Fruit fly (Drosophila melanogaster): ENCODE results near the gene CG14441.

Gene CG14441

DNA sequence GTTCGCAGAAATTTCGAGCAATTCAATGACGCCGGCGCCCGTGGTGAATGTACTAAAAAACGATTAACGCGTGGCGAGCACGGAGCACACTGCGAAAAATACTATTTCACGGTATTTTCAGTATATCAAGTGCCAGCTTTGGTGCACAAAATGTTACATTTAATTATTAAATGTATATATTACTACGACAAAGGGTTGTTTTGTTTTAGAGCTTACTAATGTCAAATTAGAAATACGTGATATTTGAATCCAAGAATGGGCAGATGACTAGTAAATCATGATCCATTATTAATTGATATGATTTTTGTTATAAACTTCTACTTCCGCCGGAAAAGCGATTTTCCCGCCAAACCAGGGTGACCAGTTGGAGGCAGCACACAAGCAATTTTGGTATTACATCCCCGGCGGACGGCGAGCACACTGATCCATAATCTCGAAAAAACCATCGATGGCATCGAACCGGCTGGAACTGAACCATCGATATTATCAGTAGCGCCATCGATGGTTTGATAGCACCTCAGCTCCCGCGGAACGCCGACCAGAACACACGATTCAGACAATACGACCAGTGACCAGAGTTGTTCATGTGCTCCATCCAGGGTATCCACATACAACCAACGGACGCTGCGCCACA lies 45.0 kb upstream of the CG14441 start, which contains the start of the genes CG3226 and Cdc7 (continued):
- TF ChIP-seq dmrt11E (tag; optimal IDR thresholded peaks at IDR 0.05), result peak; percentile 52
- peak; percentile 71 for TF ChIP-seq CG32532 (GFP tag; IDR thresholded peaks at IDR 0.05)
- no peak for TF ChIP-seq cas (GFP tag; IDR thresholded peaks at IDR 0.05)
- peak; percentile 26; the same call in 1 of the 2 replicates for TF ChIP-seq ap (GFP tag; IDR thresholded peaks at IDR 0.05)
- peak; percentile 51; the same call in 1 of the 3 replicates for TF ChIP-seq dysf (GFP tag; IDR thresholded peaks at IDR 0.05)
- peak; percentile 73 for TF ChIP-seq mirr (GFP tag; optimal IDR thresholded peaks at IDR 0.05)
- TF ChIP-seq Doc2 (GFP tag; IDR thresholded peaks at IDR 0.05), result no peak
- peak; percentile 57 for TF ChIP-seq fd3F (GFP tag; optimal IDR thresholded peaks at IDR 0.05)
- TF ChIP-seq CG3847 (GFP tag; IDR thresholded peaks at IDR 0.05), result peak; percentile 57; the same call in 1 of the 2 replicates
- TF ChIP-seq CTCF (GFP tag; optimal IDR thresholded peaks at IDR 0.05), result peak; percentile 48
- peak; percentile 58 for TF ChIP-seq CG8359 (GFP tag; optimal IDR thresholded peaks at IDR 0.05; ENCODE audit: borderline replicate concordance)
- no peak for TF ChIP-seq ab (GFP tag; optimal IDR thresholded peaks at IDR 0.05)
- TF ChIP-seq CG33557 (GFP tag; optimal IDR thresholded peaks at IDR 0.05), result peak; percentile 77
- peak; percentile 58 for TF ChIP-seq CG2202 (tag; optimal IDR thresholded peaks at IDR 0.05)
- 0 out of 2 replicates have a peak, but pooled peaks have one; percentile 21 for TF ChIP-seq seq (GFP tag; IDR thresholded peaks at IDR 0.05)
- peak; percentile 48; the same call in 1 of the 3 replicates for TF ChIP-seq Doc3 (GFP tag; IDR thresholded peaks at IDR 0.05; ENCODE audit: partially characterized antibody)
- peak; percentile 57 for TF ChIP-seq CG6254 (GFP tag; optimal IDR thresholded peaks at IDR 0.05)
- peak; percentile 67 for TF ChIP-seq Fer2 (tag; optimal IDR thresholded peaks at IDR 0.05)
- peak; percentile 65 for TF ChIP-seq gem (tag; optimal IDR thresholded peaks at IDR 0.05)
- peak; percentile 47 for TF ChIP-seq tap (tag; optimal IDR thresholded peaks at IDR 0.05)
- peak; percentile 65 for TF ChIP-seq scrt (GFP tag; optimal IDR thresholded peaks at IDR 0.05)
- peak; percentile 43; the same call in 1 of the 2 replicates for TF ChIP-seq Rx (GFP tag; IDR thresholded peaks at IDR 0.05)
- TF ChIP-seq Ets97D (GFP tag; optimal IDR thresholded peaks at IDR 0.05), result peak; percentile 98
- peak; percentile 64 for TF ChIP-seq CG18262 (tag; optimal IDR thresholded peaks at IDR 0.05)
- no peak for TF ChIP-seq CG12942 (GFP tag; optimal IDR thresholded peaks at IDR 0.05)
- TF ChIP-seq danr (GFP tag; IDR thresholded peaks at IDR 0.05), result no peak
- peak; percentile 58; the same call in 1 of the 3 replicates for TF ChIP-seq hb (GFP tag; IDR thresholded peaks at IDR 0.05; ENCODE audit: partially characterized antibody)
- TF ChIP-seq CG3065 (GFP tag; optimal IDR thresholded peaks at IDR 0.05), result peak; percentile 5
- TF ChIP-seq tna (GFP tag; IDR thresholded peaks at IDR 0.05; ENCODE audit: partially characterized antibody), result peak; percentile 72
- TF ChIP-seq CG33213 (GFP tag; optimal IDR thresholded peaks at IDR 0.05), result peak; percentile 63
- peak; percentile 48 for TF ChIP-seq CG13624 (GFP tag; optimal IDR thresholded peaks at IDR 0.05)
- peak; percentile 88 for TF ChIP-seq CG3281 (GFP tag; optimal IDR thresholded peaks at IDR 0.05)
- TF ChIP-seq CG2712 (tag; optimal IDR thresholded peaks at IDR 0.05), result peak; percentile 63
- peak; percentile 73 for TF ChIP-seq ato (GFP tag; IDR thresholded peaks at IDR 0.05; ENCODE audit: partially characterized antibody)
- TF ChIP-seq mld (GFP tag; IDR thresholded peaks at IDR 0.05; ENCODE audit: partially characterized antibody), result peak; percentile 65; the same call in 2 of the 3 replicates
- no peak for TF ChIP-seq Kr (GFP tag; optimal IDR thresholded peaks at IDR 0.05)
- peak; percentile 48; the same call in 1 of the 3 replicates for TF ChIP-seq CG14050 (GFP tag; IDR thresholded peaks at IDR 0.05)
- no peak for TF ChIP-seq sc (optimal IDR thresholded peaks at IDR 0.05)
- peak; percentile 48 for TF ChIP-seq sc (GFP tag; optimal IDR thresholded peaks at IDR 0.05)
- TF ChIP-seq kni (GFP tag; optimal IDR thresholded peaks at IDR 0.05), result peak; percentile 86
- TF ChIP-seq az2 (GFP tag; optimal IDR thresholded peaks at IDR 0.05), result peak; percentile 48
- no peak for TF ChIP-seq CG11085 (GFP tag; IDR thresholded peaks at IDR 0.05)
- TF ChIP-seq CG4854 (GFP tag; optimal IDR thresholded peaks at IDR 0.05), result peak; percentile 31
- peak; percentile 61 for TF ChIP-seq CG8388 (GFP tag; optimal IDR thresholded peaks at IDR 0.05)
- no peak for TF ChIP-seq abd-A (tag; optimal IDR thresholded peaks at IDR 0.05)
- no peak for TF ChIP-seq Taf1 (GFP tag; IDR thresholded peaks at IDR 0.05)
- TF ChIP-seq Abd-B (GFP tag; optimal IDR thresholded peaks at IDR 0.05), result no peak
- no peak for TF ChIP-seq CG9215 (GFP tag; IDR thresholded peaks at IDR 0.05)
- peak; percentile 65 for TF ChIP-seq Asciz (GFP tag; optimal IDR thresholded peaks at IDR 0.05)

Measured in whole organism, embryonic.